Worm (Caenorhabditis elegans) whole organism, L2 larva: ENCODE data around the gene F52C6.4.
"Not testable (repeated sequence)": the region's sequence is repeated elsewhere in the genome, so short reads cannot be mapped to it uniquely, and the experiment has no call there.

Experiments
- R02D3.7 ChIP-seq: fragments of 150-350 bp; optimal IDR thresholded peaks from 2 replicates; lab custom pipeline; 2014; ENCODE audit warnings: missing biosample characterization, missing genetic modification characterization
- ama-1 ChIP-seq: fragments of 150-350 bp; optimal IDR thresholded peaks from 2 replicates; lab custom pipeline; 2018; ENCODE audit warnings: inconsistent platforms
- blmp-1 ChIP-seq: sonication (generic microtip); optimal IDR thresholded peaks from 2 replicates; lab custom pipeline; 2017; ENCODE audit warnings: missing genetic modification characterization, mild to moderate bottlenecking, missing compliant biosample characterization, antibody characterized with exemption, moderate library complexity; ENCODE audit not compliant: insufficient read depth
- ceh-82 ChIP-seq: fragments of 150-350 bp; optimal IDR thresholded peaks from 2 replicates; lab custom pipeline; 2014; ENCODE audit warnings: missing biosample characterization, missing genetic modification characterization
- crh-2 ChIP-seq: sonication (generic microtip); optimal IDR thresholded peaks from 2 replicates; lab custom pipeline; 2017; ENCODE audit warnings: missing biosample characterization, missing genetic modification characterization
- dmd-4 ChIP-seq: sonication (generic microtip); optimal IDR thresholded peaks from 2 replicates; lab custom pipeline; 2017; ENCODE audit warnings: missing biosample characterization, missing genetic modification characterization
- egl-27 ChIP-seq: sonication (generic microtip); optimal IDR thresholded peaks from 3 replicates; lab custom pipeline; 2017; ENCODE audit warnings: missing biosample characterization, missing genetic modification reagents, missing genetic modification characterization
- fos-1 ChIP-seq: fragments of 150-350 bp; optimal IDR thresholded peaks from 2 replicates; lab custom pipeline; 2014; ENCODE audit warnings: missing biosample characterization, missing genetic modification characterization
- lin-11 ChIP-seq: fragments of 150-350 bp; sonication (generic microtip); optimal IDR thresholded peaks from 2 replicates; lab custom pipeline; 2014; ENCODE audit warnings: missing biosample characterization, missing genetic modification characterization, inconsistent platforms, mixed read lengths
- lin-13 ChIP-seq: fragments of 150-350 bp; optimal IDR thresholded peaks from 2 replicates; lab custom pipeline; 2014; ENCODE audit warnings: missing biosample characterization, missing genetic modification reagents, missing genetic modification characterization
- lin-39 ChIP-seq: fragments of 150-350 bp; optimal IDR thresholded peaks from 2 replicates; lab custom pipeline; 2014; ENCODE audit warnings: missing biosample characterization, missing genetic modification reagents, missing genetic modification characterization
- mab-5 ChIP-seq: fragments of 150-350 bp; optimal IDR thresholded peaks from 2 replicates; lab custom pipeline; 2014; ENCODE audit warnings: missing biosample characterization, missing genetic modification characterization
- mbf-1 ChIP-seq: sonication (generic microtip); optimal IDR thresholded peaks from 2 replicates; lab custom pipeline; 2017; ENCODE audit warnings: missing biosample characterization, missing genetic modification characterization
- mdl-1 ChIP-seq, 2 experiments: fragments of 150-350 bp in 1 of 2; sonication (generic microtip) in 1 of 2; optimal IDR thresholded peaks; 2 replicates each; lab custom pipeline; 2017; ENCODE audit warnings: missing biosample characterization in 2 of 2, missing genetic modification characterization in 2 of 2
- nhr-11 ChIP-seq: fragments of 150-350 bp; optimal IDR thresholded peaks from 2 replicates; lab custom pipeline; 2014; ENCODE audit warnings: missing biosample characterization, missing genetic modification characterization
- nhr-129 ChIP-seq: fragments of 150-350 bp; optimal IDR thresholded peaks from 2 replicates; lab custom pipeline; 2014; ENCODE audit warnings: missing biosample characterization, missing genetic modification characterization
- nhr-23 ChIP-seq: fragments of 150-350 bp; optimal IDR thresholded peaks from 2 replicates; lab custom pipeline; 2014; ENCODE audit warnings: missing biosample characterization, missing genetic modification reagents, missing genetic modification characterization
- nhr-237 ChIP-seq: fragments of 150-350 bp; optimal IDR thresholded peaks from 2 replicates; lab custom pipeline; 2014; ENCODE audit warnings: missing biosample characterization, missing genetic modification characterization
- nhr-25 ChIP-seq: fragments of 150-350 bp; sonication (generic microtip); optimal IDR thresholded peaks from 3 replicates; lab custom pipeline; 2014; ENCODE audit warnings: missing biosample characterization, missing genetic modification characterization
- nhr-6 ChIP-seq: fragments of 150-350 bp; optimal IDR thresholded peaks from 2 replicates; lab custom pipeline; 2014; ENCODE audit warnings: missing biosample characterization, missing genetic modification characterization
- nhr-77 ChIP-seq: fragments of 150-350 bp; optimal IDR thresholded peaks from 2 replicates; lab custom pipeline; 2014; ENCODE audit warnings: missing biosample characterization, missing genetic modification characterization
- sem-4 ChIP-seq: fragments of 150-350 bp; optimal IDR thresholded peaks from 2 replicates; lab custom pipeline; 2014; ENCODE audit warnings: missing biosample characterization, missing genetic modification reagents, missing genetic modification characterization
- sma-3 ChIP-seq: sonication (generic microtip); optimal IDR thresholded peaks from 2 replicates; lab custom pipeline; 2016; ENCODE audit warnings: missing genetic modification reagents, missing genetic modification characterization, missing compliant biosample characterization
- sma-9 ChIP-seq, 2 experiments: fragments of 150-350 bp in 1 of 2; sonication (generic microtip) in 1 of 2; optimal IDR thresholded peaks; 2 replicates each; lab custom pipeline; 2014 to 2016; ENCODE audit warnings: missing genetic modification characterization in 2 of 2, mild to moderate bottlenecking in 1 of 2, missing biosample characterization in 1 of 2, missing compliant biosample characterization in 1 of 2, missing genetic modification reagents in 1 of 2, moderate library complexity in 1 of 2
- snpc-4 ChIP-seq: fragments of 150-350 bp; optimal IDR thresholded peaks from 2 replicates; lab custom pipeline; 2014; ENCODE audit warnings: missing biosample characterization, missing genetic modification characterization
- unc-39 ChIP-seq: fragments of 150-350 bp; optimal IDR thresholded peaks from 2 replicates; lab custom pipeline; 2014; ENCODE audit warnings: missing biosample characterization, missing genetic modification characterization
- unc-55 ChIP-seq: fragments of 150-350 bp; sonication (generic microtip); optimal IDR thresholded peaks from 3 replicates; lab custom pipeline; 2014; ENCODE audit warnings: missing biosample characterization, missing genetic modification reagents, missing genetic modification characterization
- unc-62 ChIP-seq: fragments of 150-350 bp; optimal IDR thresholded peaks from 2 replicates; lab custom pipeline; 2014; ENCODE audit warnings: missing biosample characterization, missing genetic modification reagents, missing genetic modification characterization
- zag-1 ChIP-seq: fragments of 150-350 bp; optimal IDR thresholded peaks from 2 replicates; lab custom pipeline; 2014; ENCODE audit warnings: missing biosample characterization, missing genetic modification characterization
- ztf-11 ChIP-seq: sonication (generic microtip); optimal IDR thresholded peaks from 2 replicates; lab custom pipeline; 2017; ENCODE audit warnings: missing biosample characterization, missing genetic modification characterization

Gene F52C6.4

DNA sequence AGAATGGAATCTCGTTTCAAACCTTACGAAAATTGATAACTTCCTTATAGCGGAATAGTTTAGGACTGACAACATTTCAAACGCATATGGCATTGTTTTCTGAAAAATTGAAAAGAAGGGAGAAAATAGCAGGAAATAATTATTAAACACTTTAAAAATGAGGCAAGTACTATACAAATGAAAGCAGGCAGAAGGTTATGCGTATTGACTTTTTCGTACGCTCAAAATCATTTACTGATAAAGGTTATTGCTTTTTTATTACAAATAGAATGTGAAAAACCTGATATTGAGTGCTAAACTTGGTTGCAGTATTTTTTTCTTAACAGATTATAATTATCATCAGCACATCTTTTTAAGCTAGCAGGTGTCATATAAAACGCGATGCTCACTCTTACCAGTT lies 16.7 kb downstream of the F52C6.4 start, which contains the start of gene ZK250.13:
TSS of gene ZK250.13 (minus strand) at position 101 of the 400 bp plus-strand sequence.
- TF ChIP-seq mbf-1 (tag; lab: Kevin White, UChicago) = no peak

- TF ChIP-seq snpc-4 (tag; lab: Kevin White, UChicago) = no peak
- no peak for TF ChIP-seq unc-39
- TF ChIP-seq crh-2 (tag; lab: Kevin White, UChicago) = no peak
- no peak for TF ChIP-seq ama-1 (lab: Kevin White, UChicago)
- TF ChIP-seq nhr-237 (tag; lab: Kevin White, UChicago) = no peak
- no peak for TF ChIP-seq lin-13 (GFP tag; lab: Kevin White, UChicago)
- no peak for TF ChIP-seq dmd-4
- TF ChIP-seq ceh-82 (tag; lab: Kevin White, UChicago) = no peak
- TF ChIP-seq sma-3 (GFP tag; lab: Kevin White, UChicago) = no peak
Observed at ce11 chrII:1945093-1945492, 22.2 kb downstream of the F52C6.4 start, which contains the start of gene ZK250.14. ZK250.14 (minus strand) TSS chrII:1945193.

DNA sequence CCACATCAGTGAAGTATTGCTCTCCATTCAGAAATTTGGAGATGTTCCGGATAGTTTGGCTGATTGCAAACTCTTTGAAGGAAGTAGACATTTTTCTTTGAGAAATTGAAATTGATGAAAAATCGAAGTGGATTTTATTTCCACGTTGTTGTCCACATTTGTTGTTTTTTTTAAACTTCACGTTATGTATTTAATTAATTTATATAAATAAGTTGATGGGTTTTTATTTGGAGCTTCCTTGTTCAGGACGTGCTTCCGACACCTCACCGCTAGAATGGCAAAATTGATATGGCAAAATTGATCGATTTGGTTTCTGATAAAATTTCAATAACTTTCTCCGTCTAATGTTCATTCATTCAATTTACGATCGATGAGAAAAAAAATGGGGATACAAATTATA lies 23.5 kb downstream of the F52C6.4 start, which contains the start of gene math-48:
TSS of gene math-48 (minus strand) at position 101 of the 400 bp plus-strand sequence.
- TF ChIP-seq unc-55 = no peak

- not testable (repeated sequence) for TF ChIP-seq ztf-11 (tag; lab: Kevin White, UChicago); nhr-77 (tag; lab: Kevin White, UChicago); sma-3 (GFP tag; lab: Kevin White, UChicago)
- TF ChIP-seq, all 48 proteins: peak for 0; not testable (repeated sequence) for 48
Observed at ce11 chrII:1948393-1948792, 25.5 kb downstream of the F52C6.4 start, which contains the start of gene ZK250.2. ZK250.2 (plus strand) TSS chrII:1948693.

DNA sequence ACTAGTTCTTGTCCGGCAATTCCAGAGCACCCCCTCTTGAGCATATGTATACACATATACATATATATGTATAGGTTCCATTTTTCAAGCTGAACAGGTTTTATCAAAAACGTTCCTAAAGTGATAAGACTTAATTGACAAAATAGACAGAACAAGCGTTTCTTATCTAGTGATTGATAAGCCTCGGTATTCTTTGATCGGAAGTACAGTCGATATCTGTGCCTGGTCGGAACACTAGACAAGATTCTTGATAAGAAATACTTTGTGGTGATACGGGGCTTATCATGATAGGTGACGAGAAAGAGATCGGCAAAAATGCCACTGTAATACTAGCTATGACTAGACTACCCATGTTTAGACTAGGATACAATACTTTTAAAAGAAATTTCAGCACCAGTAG lies 26.2 kb downstream of the F52C6.4 start:
- no peak for TF ChIP-seq nhr-129
- no peak for TF ChIP-seq nhr-237 (tag; lab: Kevin White, UChicago)
- peak; percentile 12 for TF ChIP-seq crh-2 (tag; lab: Kevin White, UChicago)
- no peak for TF ChIP-seq mdl-1 (tag; optimal IDR thresholded peaks at IDR 0.05; lab: Kevin White, UChicago)
- no peak for TF ChIP-seq nhr-11
- TF ChIP-seq lin-11 (tag; lab: Kevin White, UChicago) = no peak
- no peak for TF ChIP-seq nhr-6 (tag; lab: Kevin White, UChicago)
- peak; percentile 72 for TF ChIP-seq sma-9 (GFP tag; optimal IDR thresholded peaks at IDR 0.05; lab: Kevin White, UChicago)
- no peak for TF ChIP-seq sma-9 (tag; optimal IDR thresholded peaks at IDR 0.05; lab: Kevin White, UChicago)
- TF ChIP-seq lin-13 (GFP tag; lab: Kevin White, UChicago) = no peak
- no peak for TF ChIP-seq unc-62 (GFP tag; lab: Kevin White, UChicago)
- no peak for TF ChIP-seq nhr-25 (tag; lab: Kevin White, UChicago)
- TF ChIP-seq zag-1 = no peak
- peak; percentile 9 for TF ChIP-seq egl-27 (tag; lab: Kevin White, UChicago)
- TF ChIP-seq unc-55 = no peak
- TF ChIP-seq blmp-1 (tag; lab: Kevin White, UChicago) = no peak
- peak; percentile 10 for TF ChIP-seq sma-3 (GFP tag; lab: Kevin White, UChicago)
- TF ChIP-seq nhr-23 (tag; lab: Kevin White, UChicago) = no peak
- no peak for TF ChIP-seq sem-4 (tag; lab: Kevin White, UChicago)
- no peak for TF ChIP-seq mab-5 (tag; lab: Kevin White, UChicago)
- peak; percentile 86 for TF ChIP-seq fos-1 (tag; lab: Kevin White, UChicago)
- no peak for TF ChIP-seq R02D3.7

DNA sequence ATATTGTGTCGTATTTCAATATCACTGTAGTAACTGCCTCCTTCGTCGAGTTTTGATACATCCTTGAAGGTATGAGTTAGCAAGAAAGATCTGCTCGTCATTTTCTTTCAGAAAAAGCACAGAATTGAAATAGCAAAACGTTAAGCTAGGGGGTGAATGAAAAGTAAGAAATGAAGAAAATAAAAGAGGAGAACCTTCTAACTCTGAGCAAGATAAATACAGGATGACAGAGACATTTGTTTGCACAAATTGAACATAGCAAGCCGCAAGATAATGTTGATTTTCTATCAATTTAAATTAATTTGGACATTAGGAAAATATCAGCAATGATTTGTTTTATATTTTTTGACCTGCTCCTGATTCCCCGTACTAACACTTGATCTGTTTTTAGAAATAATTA lies 32.6 kb downstream of the F52C6.4 start, which contains the start of gene math-49:
TSS of gene math-49 (minus strand) at position 101 of the 400 bp plus-strand sequence.
- TF ChIP-seq crh-2 (tag; lab: Kevin White, UChicago); lin-39 (tag; lab: Kevin White, UChicago); nhr-11: not testable (repeated sequence)
